Worm (Caenorhabditis elegans) whole organism, early embryonic: ENCODE data around the gene F46E10.18.

Experiments
- B0310.2 ChIP-seq: sonication (generic microtip); optimal IDR thresholded peaks from 2 replicates; lab custom pipeline; 2016; ENCODE audit warnings: mild to moderate bottlenecking, missing genetic modification characterization, missing compliant biosample characterization
- ama-1 ChIP-seq: fragments of 150-350 bp; optimal IDR thresholded peaks from 2 replicates; lab custom pipeline; 2014
- ets-7 ChIP-seq: sonication (generic microtip); optimal IDR thresholded peaks from 2 replicates; lab custom pipeline; 2016; ENCODE audit warnings: missing genotype, missing genetic modification characterization, missing compliant biosample characterization
- flt-1 ChIP-seq: fragments of 200-800 bp; sonication (Bioruptor generic); IDR thresholded peaks from 2 replicates; pipeline ENCODE4 v1.3.6; 2022; ENCODE audit warnings: missing genetic modification characterization, missing compliant biosample characterization
- hmg-4 ChIP-seq: fragments of 200-800 bp; sonication (Bioruptor generic); optimal IDR thresholded peaks from 2 replicates; lab custom pipeline; 2018; ENCODE audit warnings: mild to moderate bottlenecking, missing genetic modification characterization, missing compliant biosample characterization
- pes-1 ChIP-seq: fragments of 200-800 bp; sonication (Bioruptor generic); IDR thresholded peaks from 2 replicates; pipeline ENCODE4 v1.3.6; 2022; ENCODE audit warnings: missing genetic modification reagents, missing genetic modification characterization, missing compliant biosample characterization
- scrt-1 ChIP-seq: fragments of 200-800 bp; sonication (Bioruptor generic); IDR thresholded peaks from 2 replicates; pipeline ENCODE4 v1.3.6; 2022; ENCODE audit warnings: missing genetic modification characterization, missing compliant biosample characterization
- tbx-11 ChIP-seq: fragments of 200-800 bp; sonication (Bioruptor generic); IDR thresholded peaks from 2 replicates; pipeline ENCODE4 v1.3.6; 2022; ENCODE audit warnings: missing genetic modification characterization, missing compliant biosample characterization
- tbx-37 ChIP-seq: fragments of 200-800 bp; sonication (Bioruptor generic); conservative IDR thresholded peaks from 2 replicates; pipeline ENCODE4 v1.3.6; 2022; ENCODE audit warnings: missing genetic modification reagents, missing genetic modification characterization, missing compliant biosample characterization
- tra-4 ChIP-seq: sonication (generic microtip); optimal IDR thresholded peaks from 2 replicates; lab custom pipeline; 2017; ENCODE audit warnings: missing genetic modification characterization, missing compliant biosample characterization

- TF ChIP-seq tbx-11 (no peak), flt-1 (GFP tag; lab: Robert Waterston, UW) (no peak), pes-1 (GFP tag; lab: Robert Waterston, UW) (no peak), ama-1 (lab: Kevin White, UChicago) (no peak), B0310.2 (tag; lab: Kevin White, UChicago) (no peak), hmg-4 (no peak), scrt-1 (no peak), ets-7 (no peak), tra-4 (tag; lab: Kevin White, UChicago) (no peak), tbx-37 (GFP tag; lab: Robert Waterston, UW) (no peak)
These were observed 32.0 kb upstream of the F46E10.18 start, which contains the start of gene lec-10 for ce11 chrV:6488849-6489248.
